Fruit fly (Drosophila melanogaster) whole organism, embryonic: ENCODE measurements around the gene CG4955.

Experiments used
- Atf3 ChIP-seq: fragments of 200-800 bp; sonication (Bioruptor generic); optimal IDR thresholded peaks from 3 replicates; lab custom pipeline; 2016; ENCODE audit warnings: missing biosample characterization, missing genetic modification characterization
- CG10543 ChIP-seq: fragments of 200-800 bp; sonication (Bioruptor generic); optimal IDR thresholded peaks from 3 replicates; lab custom pipeline; 2017; ENCODE audit warnings: missing biosample characterization, mild to moderate bottlenecking, missing genetic modification characterization, moderate library complexity
- CG12104 ChIP-seq: fragments of 200-800 bp; sonication (Bioruptor generic); optimal IDR thresholded peaks from 3 replicates; lab custom pipeline; 2016; ENCODE audit warnings: missing biosample characterization, missing genetic modification characterization
- CG12391 ChIP-seq: fragments of 200-800 bp; sonication (Bioruptor generic); optimal IDR thresholded peaks from 3 replicates; lab custom pipeline; 2018; ENCODE audit warnings: missing biosample characterization, mild to moderate bottlenecking, missing genetic modification characterization, moderate library complexity
- CG12744 ChIP-seq: fragments of 200-800 bp; sonication (Bioruptor generic); optimal IDR thresholded peaks from 2 replicates; lab custom pipeline; 2016; ENCODE audit warnings: missing biosample characterization, missing genetic modification characterization
- CG13287 ChIP-seq: fragments of 200-800 bp; sonication (Bioruptor generic); IDR thresholded peaks from 2 replicates; pipeline ENCODE4 v1.3.6; 2022; ENCODE audit warnings: missing biosample characterization, missing genetic modification characterization; ENCODE audit not compliant: partially characterized antibody
- CG1832 ChIP-seq: fragments of 200-800 bp; sonication (Bioruptor generic); optimal IDR thresholded peaks from 2 replicates; lab custom pipeline; 2017; ENCODE audit warnings: missing biosample characterization, mild to moderate bottlenecking, missing genetic modification characterization, inconsistent platforms
- CG18476 ChIP-seq: fragments of 200-800 bp; sonication (Bioruptor generic); optimal IDR thresholded peaks from 2 replicates; lab custom pipeline; 2016; ENCODE audit warnings: missing biosample characterization, mild to moderate bottlenecking, missing genetic modification characterization
- CG2712 ChIP-seq: fragments of 200-800 bp; optimal IDR thresholded peaks from 3 replicates; lab custom pipeline; 2019; ENCODE audit warnings: missing biosample characterization, mild to moderate bottlenecking, missing genetic modification characterization, moderate library complexity
- CG2889 ChIP-seq: fragments of 200-800 bp; sonication (Bioruptor generic); IDR thresholded peaks from 3 replicates; pipeline ENCODE4 v1.3.6; 2022; ENCODE audit warnings: missing biosample characterization, missing genetic modification characterization
- CG32532 ChIP-seq: fragments of 200-800 bp; sonication (Bioruptor generic); IDR thresholded peaks from 2 replicates; pipeline ENCODE4 v1.3.6; 2022; ENCODE audit warnings: missing biosample characterization, missing genetic modification characterization
- CG6791 ChIP-seq: fragments of 200-800 bp; sonication (Bioruptor generic); IDR thresholded peaks from 3 replicates; pipeline ENCODE4 v1.3.6; 2022; ENCODE audit warnings: missing biosample characterization, missing genetic modification characterization; ENCODE audit not compliant: partially characterized antibody
- CG8281 ChIP-seq: fragments of 200-800 bp; sonication (Bioruptor generic); optimal IDR thresholded peaks from 2 replicates; lab custom pipeline; 2018; ENCODE audit warnings: missing biosample characterization, mild to moderate bottlenecking, missing genetic modification characterization, moderate library complexity
- CG8359 ChIP-seq: fragments of 200-800 bp; sonication (Bioruptor generic); optimal IDR thresholded peaks from 2 replicates; lab custom pipeline; 2017; ENCODE audit warnings: missing biosample characterization, mild to moderate bottlenecking, missing genetic modification characterization, borderline replicate concordance
- CG8478 ChIP-seq: fragments of >200 bp; optimal IDR thresholded peaks from 2 replicates; lab custom pipeline; 2018
- CG9727 ChIP-seq: fragments of 200-800 bp; sonication (Bioruptor generic); optimal IDR thresholded peaks from 3 replicates; lab custom pipeline; 2017; ENCODE audit warnings: missing biosample characterization, mild to moderate bottlenecking, missing genetic modification characterization
- CG9932 ChIP-seq: fragments of 200-800 bp; sonication (Bioruptor generic); IDR thresholded peaks from 2 replicates; pipeline ENCODE4 v1.3.6; 2022; ENCODE audit warnings: missing biosample characterization, missing genetic modification characterization
- Dbx ChIP-seq: fragments of 200-800 bp; sonication (Bioruptor generic); IDR thresholded peaks from 3 replicates; pipeline ENCODE4 v1.3.6; 2022; ENCODE audit warnings: missing biosample characterization, missing genetic modification characterization
- HLH4C ChIP-seq: fragments of 200-800 bp; sonication (Bioruptor generic); IDR thresholded peaks from 3 replicates; pipeline ENCODE4 v1.3.6; 2022; ENCODE audit warnings: missing biosample characterization, missing genetic modification characterization; ENCODE audit not compliant: partially characterized antibody
- HLHmδ ChIP-seq: fragments of 200-800 bp; sonication (Bioruptor generic); optimal IDR thresholded peaks from 2 replicates; lab custom pipeline; 2018; ENCODE audit warnings: missing biosample characterization, mild to moderate bottlenecking, missing genetic modification characterization, moderate library complexity
- Hsf ChIP-seq: fragments of 200-800 bp; sonication (Bioruptor generic); optimal IDR thresholded peaks from 3 replicates; lab custom pipeline; 2016; ENCODE audit warnings: missing biosample characterization, missing genetic modification characterization
- MESR4 ChIP-seq: fragments of 200-800 bp; sonication (Bioruptor generic); optimal IDR thresholded peaks from 2 replicates; lab custom pipeline; 2018; ENCODE audit warnings: missing biosample characterization, mild to moderate bottlenecking, missing genetic modification characterization, moderate library complexity
- NC2β ChIP-seq: fragments of 200-800 bp; sonication (Bioruptor generic); optimal IDR thresholded peaks from 2 replicates; lab custom pipeline; 2016; ENCODE audit warnings: missing biosample characterization, missing genetic modification characterization
- NfI ChIP-seq: fragments of 200-800 bp; sonication (Bioruptor generic); optimal IDR thresholded peaks from 3 replicates; lab custom pipeline; 2018; ENCODE audit warnings: missing biosample characterization, mild to moderate bottlenecking, missing genetic modification characterization, moderate library complexity
- Ravus ChIP-seq: fragments of 200-800 bp; sonication (Bioruptor generic); IDR thresholded peaks from 2 replicates; pipeline ENCODE4 v1.3.6; 2022; ENCODE audit warnings: missing biosample characterization, missing genetic modification characterization
- Side ChIP-seq: fragments of 200-800 bp; sonication (Bioruptor generic); optimal IDR thresholded peaks from 2 replicates; lab custom pipeline; 2016; ENCODE audit warnings: missing biosample characterization, missing genetic modification characterization
- Sox102F ChIP-seq: fragments of 200-800 bp; sonication (Bioruptor generic); optimal IDR thresholded peaks from 2 replicates; lab custom pipeline; 2018; ENCODE audit warnings: missing biosample characterization, mild to moderate bottlenecking, missing genetic modification characterization, moderate library complexity
- Trl ChIP-seq, 3 experiments: fragments of >200 bp in 2 of 3; fragments of 200-800 bp in 1 of 3; sonication (Bioruptor generic) in 1 of 3; optimal IDR thresholded peaks; 2 replicates in 1 of 3; 3 replicates in 2 of 3; lab custom pipeline; 2016 to 2017; ENCODE audit warnings: missing biosample characterization in 1 of 3, missing genetic modification characterization in 1 of 3
- al ChIP-seq: fragments of 200-800 bp; sonication (Bioruptor generic); IDR thresholded peaks from 2 replicates; pipeline ENCODE4 v1.3.6; 2022; ENCODE audit warnings: missing biosample characterization, missing genetic modification characterization
- aop ChIP-seq: fragments of 200-800 bp; sonication (Bioruptor generic); IDR thresholded peaks from 2 replicates; pipeline ENCODE4 v1.3.6; 2022; ENCODE audit warnings: missing biosample characterization, missing genetic modification characterization
- cato ChIP-seq: fragments of 200-800 bp; sonication (Bioruptor generic); optimal IDR thresholded peaks from 2 replicates; lab custom pipeline; 2016; ENCODE audit warnings: missing biosample characterization, missing genetic modification characterization, borderline replicate concordance
- dpn ChIP-seq, 2 experiments: fragments of 200-800 bp; sonication (Bioruptor generic); optimal IDR thresholded peaks; 3 replicates each; lab custom pipeline; 2016; ENCODE audit warnings: missing biosample characterization in 2 of 2, missing genetic modification characterization in 2 of 2
- emc ChIP-seq: fragments of 200-800 bp; sonication (Bioruptor generic); optimal IDR thresholded peaks from 2 replicates; lab custom pipeline; 2016; ENCODE audit warnings: missing biosample characterization, missing genetic modification characterization
- ewg ChIP-seq: fragments of 200-800 bp; sonication (Bioruptor generic); optimal IDR thresholded peaks from 3 replicates; lab custom pipeline; 2017; ENCODE audit warnings: mild to moderate bottlenecking, missing biosample characterization, missing genetic modification reagents, missing genetic modification characterization
- fru ChIP-seq: fragments of >200 bp; optimal IDR thresholded peaks from 2 replicates; lab custom pipeline; 2017
- ftz-f1 ChIP-seq: fragments of 200-800 bp; sonication (Bioruptor generic); optimal IDR thresholded peaks from 2 replicates; lab custom pipeline; 2016; ENCODE audit warnings: missing biosample characterization, missing genetic modification characterization
- knrl ChIP-seq: fragments of 200-800 bp; sonication (Bioruptor generic); IDR thresholded peaks from 3 replicates; pipeline ENCODE4 v1.3.6; 2022; ENCODE audit warnings: missing biosample characterization, missing genetic modification characterization; ENCODE audit not compliant: partially characterized antibody
- lola ChIP-seq, 3 experiments: fragments of >200 bp in 2 of 3; fragments of 200-800 bp in 1 of 3; sonication (Bioruptor generic) in 1 of 3; optimal IDR thresholded peaks; 2 replicates each; lab custom pipeline; 2017 to 2019; ENCODE audit warnings: missing biosample characterization in 3 of 3, missing genetic modification characterization in 3 of 3, mild to moderate bottlenecking in 1 of 3, moderate library complexity in 1 of 3
- mam ChIP-seq: fragments of 200-800 bp; sonication (Bioruptor generic); optimal IDR thresholded peaks from 3 replicates; lab custom pipeline; 2016; ENCODE audit warnings: missing biosample characterization, missing genetic modification characterization
- nerfin-1 ChIP-seq: fragments of 200-800 bp; sonication (Bioruptor generic); optimal IDR thresholded peaks from 3 replicates; lab custom pipeline; 2019; ENCODE audit warnings: missing biosample characterization, mild to moderate bottlenecking, missing genetic modification characterization, moderate library complexity
- nmo ChIP-seq: fragments of 200-800 bp; sonication (Bioruptor generic); optimal IDR thresholded peaks from 2 replicates; lab custom pipeline; 2018; ENCODE audit warnings: missing biosample characterization, mild to moderate bottlenecking, missing genetic modification characterization, moderate library complexity
- row ChIP-seq: fragments of 200-800 bp; sonication (Bioruptor generic); IDR thresholded peaks from 3 replicates; pipeline ENCODE4 v1.3.6; 2022; ENCODE audit warnings: missing biosample characterization, missing genetic modification characterization
- sc ChIP-seq, 3 experiments: fragments of >200 bp in 2 of 3; fragments of 200-800 bp in 1 of 3; sonication (Bioruptor generic) in 1 of 3; optimal IDR thresholded peaks; 2 replicates in 2 of 3; 3 replicates in 1 of 3; lab custom pipeline; 2017; ENCODE audit warnings: mild to moderate bottlenecking in 1 of 3, missing biosample characterization in 1 of 3, missing genetic modification characterization in 1 of 3, missing genetic modification reagents in 1 of 3
- sna ChIP-seq: fragments of 200-800 bp; sonication (Bioruptor generic); IDR thresholded peaks from 2 replicates; pipeline ENCODE4 v1.3.6; 2022; ENCODE audit warnings: missing biosample characterization, missing genetic modification characterization; ENCODE audit not compliant: partially characterized antibody
- zen2 ChIP-seq: fragments of 200-800 bp; sonication (Bioruptor generic); IDR thresholded peaks from 3 replicates; pipeline ENCODE4 v1.3.6; 2022; ENCODE audit warnings: missing biosample characterization, missing genetic modification characterization; ENCODE audit not compliant: partially characterized antibody

The CG4955 gene

DNA sequence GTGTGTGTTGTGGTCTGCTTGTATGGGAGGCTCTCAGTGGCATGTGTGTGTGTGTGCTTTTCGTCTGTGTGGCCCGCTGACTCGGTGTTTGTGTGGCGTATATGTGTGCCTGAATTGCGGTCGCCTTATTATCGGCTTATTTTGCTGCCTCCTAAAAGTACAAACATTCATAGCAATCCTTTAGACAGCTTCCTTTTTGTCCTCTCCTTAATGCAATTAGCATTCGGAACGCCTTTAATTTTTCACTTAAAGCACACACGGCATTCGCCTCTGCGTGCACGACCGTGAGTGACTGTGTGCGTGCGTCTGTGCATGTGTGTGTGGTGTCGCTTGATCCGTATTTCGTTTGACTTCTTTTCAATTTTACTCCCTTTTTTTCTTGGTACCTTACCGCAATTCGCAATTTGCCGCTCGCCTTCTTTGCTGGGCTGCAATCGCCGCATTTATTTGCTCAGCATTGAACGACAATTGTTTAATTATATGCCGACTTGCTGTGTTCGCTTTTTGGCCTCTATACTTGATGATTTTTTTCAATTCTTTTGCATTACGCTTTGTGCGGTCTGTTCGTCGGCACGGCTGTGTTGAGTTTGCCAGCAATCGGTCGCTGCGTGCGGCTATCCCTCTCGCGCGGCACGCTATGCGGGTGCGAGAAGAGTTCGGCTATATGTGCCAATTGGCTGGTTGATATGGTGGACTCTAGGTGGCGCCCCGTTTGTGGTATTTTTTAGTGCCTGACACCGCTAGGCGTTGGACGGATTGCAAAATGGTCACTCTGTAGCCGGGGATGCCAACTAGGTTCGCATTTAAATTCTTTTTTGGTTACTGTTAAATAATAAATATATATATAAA is 3.7 kb upstream of the CG4955 start, which contains the start of gene wcy (continued):
- no peak for TF ChIP-seq cato (GFP tag; lab: Kevin White, UChicago)
- peak; percentile 31 for TF ChIP-seq ftz-f1 (GFP tag; lab: Kevin White, UChicago)
- no peak for TF ChIP-seq Trl (optimal IDR thresholded peaks at IDR 0.05; lab: Kevin White, UChicago)
- peak; percentile 12 for TF ChIP-seq Trl (GFP tag; optimal IDR thresholded peaks at IDR 0.05; lab: Kevin White, UChicago)
- peak; percentile 27 for TF ChIP-seq CG13287 (GFP tag; lab: Robert Waterston, UW)
- TF ChIP-seq zen2: 0 out of 3 replicates have a peak, but pooled peaks have one; percentile 48
- no peak for TF ChIP-seq CG9727 (GFP tag; lab: Kevin White, UChicago)
- peak; percentile 19; the same call in 1 of the 2 replicates for TF ChIP-seq sna (GFP tag; lab: Robert Waterston, UW)
- TF ChIP-seq Dbx: 0 out of 3 replicates have a peak, but pooled peaks have one; percentile 50
- TF ChIP-seq mam (GFP tag; lab: Kevin White, UChicago): peak; percentile 26
- TF ChIP-seq CG1832 (GFP tag; lab: Kevin White, UChicago): peak; percentile 97
- TF ChIP-seq lola (GFP tag; optimal IDR thresholded peaks at IDR 0.05; lab: Kevin White, UChicago): peak in 1 of 3 experiments; percentile 48
- TF ChIP-seq CG18476 (GFP tag; lab: Kevin White, UChicago): no peak
- peak; percentile 53 for TF ChIP-seq MESR4
- TF ChIP-seq knrl (GFP tag; lab: Robert Waterston, UW): peak; percentile 46; the same call in 2 of the 3 replicates
- peak; percentile 96 for TF ChIP-seq CG8478 (lab: Kevin White, UChicago)
- peak; percentile 40; the same call in 1 of the 2 replicates for TF ChIP-seq CG9932 (GFP tag; lab: Robert Waterston, UW)
- peak; percentile 37 for TF ChIP-seq CG2712 (tag; lab: Kevin White, UChicago)
- TF ChIP-seq CG12104: no peak
- no peak for TF ChIP-seq sc (optimal IDR thresholded peaks at IDR 0.05; lab: Kevin White, UChicago)
- TF ChIP-seq sc (GFP tag; optimal IDR thresholded peaks at IDR 0.05; lab: Kevin White, UChicago): no peak
- TF ChIP-seq CG8359: peak; percentile 3
- peak; percentile 68 for TF ChIP-seq row (GFP tag; lab: Robert Waterston, UW)
- TF ChIP-seq HLHmδ (GFP tag; lab: Kevin White, UChicago): peak; percentile 3
- peak; percentile 44 for TF ChIP-seq NC2β (GFP tag; lab: Kevin White, UChicago)
- TF ChIP-seq ewg (GFP tag; lab: Kevin White, UChicago): no peak
- peak; percentile 27 for TF ChIP-seq Hsf (GFP tag; lab: Kevin White, UChicago)
- peak; percentile 27 to 28 for TF ChIP-seq dpn (GFP tag; optimal IDR thresholded peaks at IDR 0.05; lab: Kevin White, UChicago)
- TF ChIP-seq nmo (GFP tag; lab: Kevin White, UChicago): peak; percentile 57
- peak; percentile 35 for TF ChIP-seq CG10543 (GFP tag; lab: Kevin White, UChicago)
- no peak for TF ChIP-seq fru (lab: Kevin White, UChicago)
- TF ChIP-seq CG8281 (tag; lab: Kevin White, UChicago): no peak
- TF ChIP-seq CG12744 (GFP tag; lab: Kevin White, UChicago): no peak
- TF ChIP-seq CG32532 (GFP tag; lab: Robert Waterston, UW): peak; percentile 34; the same call in 1 of the 2 replicates
- TF ChIP-seq NfI: no peak

DNA sequence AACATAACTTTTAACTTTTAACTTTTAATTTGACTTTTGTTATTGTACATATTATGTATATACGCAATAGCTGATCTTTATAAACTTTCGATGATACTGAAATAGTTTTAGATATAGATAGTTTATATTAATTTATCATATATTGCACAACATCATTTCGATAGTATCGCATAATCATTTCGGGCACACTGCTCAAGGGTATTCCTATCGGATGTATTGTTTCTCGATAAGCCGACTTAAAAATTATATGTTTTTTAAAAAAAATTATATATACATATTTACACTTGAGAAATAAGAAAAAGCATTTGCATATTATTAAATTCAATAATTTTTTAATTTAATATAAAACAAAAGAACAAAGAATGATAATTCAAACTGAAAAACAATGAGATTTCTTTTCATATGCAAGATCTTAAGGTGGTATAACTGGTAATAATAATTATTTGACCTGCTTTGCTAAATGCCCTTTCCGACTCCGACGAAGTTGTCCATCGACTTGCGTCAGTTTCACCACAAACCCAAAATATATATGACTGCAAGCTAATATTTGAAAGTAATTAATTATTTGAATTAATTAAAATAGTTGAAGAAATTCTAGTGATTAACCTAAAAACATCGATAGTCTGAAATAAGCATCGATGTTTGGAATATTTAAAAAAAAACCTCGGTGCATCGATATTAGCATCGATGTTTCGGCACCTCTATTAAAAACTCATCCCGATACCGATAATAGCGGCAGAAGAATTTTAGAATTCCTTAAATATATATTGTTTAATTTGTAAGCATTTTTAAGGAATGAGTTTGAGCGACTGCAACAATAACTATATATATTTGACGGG is 2.9 kb upstream of the CG4955 start, which contains the start of gene CG4949:
Gene CG4949 (plus strand): TSS at position 698 of the 839 bp plus-strand sequence.
- TF ChIP-seq aop (no peak), CG2889 (GFP tag; lab: Robert Waterston, UW) (no peak), Atf3 (GFP tag; lab: Kevin White, UChicago) (no peak), nerfin-1 (tag; lab: Kevin White, UChicago) (no peak), al (GFP tag; lab: Robert Waterston, UW) (no peak), HLH4C (GFP tag; lab: Robert Waterston, UW) (peak; percentile 92), Side (GFP tag; lab: Kevin White, UChicago) (no peak), Sox102F (no peak), emc (GFP tag; lab: Kevin White, UChicago) (no peak), sc (optimal IDR thresholded peaks at IDR 0.05; lab: Kevin White, UChicago) (no peak), sc (GFP tag; optimal IDR thresholded peaks at IDR 0.05; lab: Kevin White, UChicago) (no peak), Ravus (no peak), CG12391 (tag; lab: Kevin White, UChicago) (peak; percentile 21), CG6791 (GFP tag; lab: Robert Waterston, UW) (peak; percentile 94)
